Fruit fly (Drosophila melanogaster): ENCODE measurements around the gene CG46339.

The CG46339 gene

DNA sequence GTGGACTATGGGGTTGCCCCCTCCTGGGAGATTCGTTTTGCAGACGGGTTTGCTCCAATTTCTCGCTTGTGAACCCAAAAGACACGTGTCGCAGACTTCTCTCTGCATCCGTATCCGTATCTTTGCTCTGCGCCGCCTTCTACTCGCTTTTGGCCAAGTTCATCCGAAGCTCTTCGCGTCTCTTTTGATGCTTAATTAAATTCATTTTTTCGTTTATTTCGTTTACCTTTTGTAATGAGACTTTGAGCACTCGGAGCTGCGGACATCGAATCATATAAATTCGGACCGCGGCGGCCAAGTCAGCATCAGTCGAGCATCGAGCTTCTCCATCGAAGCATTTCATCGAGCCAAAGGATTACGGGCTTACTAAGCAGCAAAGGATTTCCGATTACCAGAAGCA is 79.0 kb downstream of the CG46339 start, which contains the start of gene TwdlC:
TSS of gene TwdlC (plus strand) at position 301 of the 400 bp plus-strand sequence.
- TF ChIP-seq tai (GFP tag; optimal IDR thresholded peaks at IDR 0.05) (no peak), brk (GFP tag; optimal IDR thresholded peaks at IDR 0.05) (no peak), OdsH (GFP tag; optimal IDR thresholded peaks at IDR 0.05) (no peak), Mio (GFP tag; optimal IDR thresholded peaks at IDR 0.05) (no peak), foxo (GFP tag; optimal IDR thresholded peaks at IDR 0.05) (no peak), Dif (GFP tag; optimal IDR thresholded peaks at IDR 0.05; ENCODE audit: partially characterized antibody) (no peak), jim (GFP tag; optimal IDR thresholded peaks at IDR 0.05) (no peak), HLH106 (tag; optimal IDR thresholded peaks at IDR 0.05) (no peak)
